Fruit fly (Drosophila melanogaster): ENCODE results near the gene CG5787.

The CG5787 gene

DNA sequence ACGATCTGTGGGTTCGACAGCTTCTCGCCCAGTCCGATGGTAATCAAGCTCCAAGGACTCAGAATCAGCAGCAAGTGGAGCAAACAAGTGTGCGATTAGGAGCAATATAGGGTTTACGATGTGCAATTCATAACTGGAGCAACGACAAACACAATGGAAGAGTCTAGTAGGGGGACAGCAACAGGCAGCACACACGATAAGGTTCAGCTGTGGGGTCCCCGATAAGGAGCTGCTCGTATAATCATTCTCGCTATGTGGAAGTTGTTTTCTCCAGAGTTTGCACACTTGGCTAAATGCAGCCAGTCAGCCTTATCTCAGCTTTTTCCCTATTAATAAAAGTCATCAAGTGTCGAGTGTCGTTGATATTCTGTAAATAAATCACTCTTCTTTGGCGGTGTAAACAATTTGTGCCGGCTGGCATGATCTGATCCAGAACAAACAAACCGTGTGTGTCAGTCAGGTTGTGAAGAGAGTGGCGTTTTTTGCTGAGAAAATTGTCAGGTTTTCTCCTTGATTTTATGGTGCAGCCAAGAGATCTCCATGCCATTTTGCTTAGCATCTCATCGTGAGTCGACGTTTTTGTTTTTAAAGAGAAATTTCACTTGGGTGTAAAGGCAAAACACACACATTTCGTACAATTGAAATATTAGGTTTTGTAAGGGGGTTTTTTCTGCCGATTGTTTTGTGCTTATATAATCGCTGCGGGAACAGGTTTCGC, 7.1 kb upstream of the CG5787 start (continued):
- TF ChIP-seq tgo (GFP tag; IDR thresholded peaks at IDR 0.05), result no peak
- TF ChIP-seq CG10654 (GFP tag; optimal IDR thresholded peaks at IDR 0.05), result no peak
- no peak for TF ChIP-seq CG6689 (GFP tag; IDR thresholded peaks at IDR 0.05)
- no peak for TF ChIP-seq lilli (GFP tag; optimal IDR thresholded peaks at IDR 0.05)
- no peak for TF ChIP-seq CG10366 (GFP tag; IDR thresholded peaks at IDR 0.05)
- TF ChIP-seq CG12391 (tag; optimal IDR thresholded peaks at IDR 0.05), result no peak
- TF ChIP-seq CG12236 (GFP tag; optimal IDR thresholded peaks at IDR 0.05), result no peak
- TF ChIP-seq vnd (GFP tag; IDR thresholded peaks at IDR 0.05; ENCODE audit: partially characterized antibody), result no peak
- TF ChIP-seq CG8944 (GFP tag; optimal IDR thresholded peaks at IDR 0.05), result no peak
- peak; percentile 23 for TF ChIP-seq nom (GFP tag; optimal IDR thresholded peaks at IDR 0.05)
- TF ChIP-seq Pdp1 (GFP tag; optimal IDR thresholded peaks at IDR 0.05), result peak in 1 of 2 experiments; percentile 89
- no peak for TF ChIP-seq jumu (GFP tag; optimal IDR thresholded peaks at IDR 0.05)
- TF ChIP-seq Ada2b (GFP tag; IDR thresholded peaks at IDR 0.05), result no peak
- TF ChIP-seq slbo (GFP tag; IDR thresholded peaks at IDR 0.05), result no peak
- TF ChIP-seq Sox100B (GFP tag; optimal IDR thresholded peaks at IDR 0.05), result no peak
- TF ChIP-seq CG1603 (tag; optimal IDR thresholded peaks at IDR 0.05), result no peak
- TF ChIP-seq Dbx (GFP tag; IDR thresholded peaks at IDR 0.05), result no peak
- TF ChIP-seq CG14441 (GFP tag; IDR thresholded peaks at IDR 0.05), result no peak
- TF ChIP-seq exex (tag; optimal IDR thresholded peaks at IDR 0.05), result peak; percentile 64
- TF ChIP-seq CG8290 (GFP tag; optimal IDR thresholded peaks at IDR 0.05), result no peak
- TF ChIP-seq CG8290 (tag; optimal IDR thresholded peaks at IDR 0.05), result peak in 1 of 2 experiments; percentile 22
- no peak for TF ChIP-seq trem (tag; optimal IDR thresholded peaks at IDR 0.05)
- TF ChIP-seq CG10274 (GFP tag; optimal IDR thresholded peaks at IDR 0.05), result no peak
- no peak for TF ChIP-seq ap (GFP tag; IDR thresholded peaks at IDR 0.05)
- no peak for TF ChIP-seq NC2β (GFP tag; optimal IDR thresholded peaks at IDR 0.05)
- TF ChIP-seq bsh (GFP tag; optimal IDR thresholded peaks at IDR 0.05), result peak in 1 of 2 experiments; percentile 18
- no peak for TF ChIP-seq Myb (GFP tag; optimal IDR thresholded peaks at IDR 0.05)
- no peak for TF ChIP-seq mld (GFP tag; IDR thresholded peaks at IDR 0.05; ENCODE audit: partially characterized antibody)
- TF ChIP-seq CG10209 (GFP tag; optimal IDR thresholded peaks at IDR 0.05), result no peak
- no peak for TF ChIP-seq CG9876 (GFP tag; optimal IDR thresholded peaks at IDR 0.05)
- TF ChIP-seq CG14710 (tag; optimal IDR thresholded peaks at IDR 0.05), result no peak
- no peak for TF ChIP-seq CG3065 (GFP tag; optimal IDR thresholded peaks at IDR 0.05)
- TF ChIP-seq sens-2 (GFP tag; IDR thresholded peaks at IDR 0.05), result no peak

DNA sequence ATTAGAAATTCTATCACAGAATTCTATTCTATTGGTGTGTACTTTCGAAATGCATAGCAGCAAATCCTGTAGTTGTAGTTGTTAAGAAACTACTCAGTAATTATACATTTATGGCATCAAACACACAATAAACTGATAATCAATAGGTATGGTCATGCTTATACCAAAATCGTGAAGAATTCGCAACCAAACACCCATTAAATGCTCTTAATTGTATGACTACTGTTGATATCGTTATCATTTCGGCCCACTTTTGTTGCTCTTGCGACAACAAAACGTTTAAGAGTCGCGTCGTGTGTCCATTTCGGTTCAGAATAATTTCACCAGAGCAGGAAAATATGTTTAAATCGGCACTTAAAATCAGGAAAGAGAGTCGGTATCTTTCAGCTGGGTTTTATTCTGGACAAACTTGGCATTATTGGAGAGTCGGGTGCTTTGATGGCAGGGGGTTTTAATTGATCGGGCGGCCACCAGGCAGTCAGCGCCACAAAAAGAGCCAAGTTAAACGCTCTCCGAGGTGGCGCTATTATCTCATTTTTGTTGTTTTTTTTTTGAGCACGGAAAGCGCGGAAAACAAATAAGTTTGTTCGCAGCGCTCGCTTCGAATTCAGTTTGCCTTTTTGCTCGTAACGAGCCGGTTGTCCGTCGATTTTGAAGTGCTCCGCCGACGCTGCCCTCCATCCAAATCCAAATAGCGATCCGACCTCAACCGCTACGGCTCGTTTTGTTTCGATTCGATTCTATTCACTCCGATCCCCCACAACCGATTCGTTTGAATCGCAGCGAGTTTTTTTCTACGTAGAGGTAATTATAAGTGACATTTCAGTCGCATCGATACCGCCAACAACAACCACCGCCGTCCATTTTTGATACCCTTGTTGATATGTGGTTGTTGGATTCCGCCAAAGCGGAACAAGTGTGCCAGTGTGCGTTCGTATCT, 6.0 kb upstream of the CG5787 start, which contains the start of gene MRP:
Gene MRP (plus strand): TSS at position 609 of the 940 bp plus-strand sequence.
- TF ChIP-seq HLHmδ (GFP tag; optimal IDR thresholded peaks at IDR 0.05) (no peak), Atf6 (GFP tag; IDR thresholded peaks at IDR 0.05) (peak; percentile 63), CG18476 (GFP tag; optimal IDR thresholded peaks at IDR 0.05) (no peak), Eip74EF (GFP tag; optimal IDR thresholded peaks at IDR 0.05) (no peak), CG15073 (GFP tag; optimal IDR thresholded peaks at IDR 0.05) (no peak), crc (GFP tag; optimal IDR thresholded peaks at IDR 0.05) (no peak), Hsf (GFP tag; optimal IDR thresholded peaks at IDR 0.05) (no peak), tll (GFP tag; optimal IDR thresholded peaks at IDR 0.05) (no peak), CG1024 (GFP tag; IDR thresholded peaks at IDR 0.05) (no peak), CG34422 (GFP tag; IDR thresholded peaks at IDR 0.05) (peak; percentile 72; the same call in 1 of the 3 replicates), CG17568 (GFP tag; optimal IDR thresholded peaks at IDR 0.05) (no peak), HLH54F (GFP tag; optimal IDR thresholded peaks at IDR 0.05) (no peak), CG15011 (GFP tag; optimal IDR thresholded peaks at IDR 0.05) (no peak), pum (GFP tag; optimal IDR thresholded peaks at IDR 0.05) (no peak), scrt (GFP tag; optimal IDR thresholded peaks at IDR 0.05) (no peak), CG12744 (GFP tag; optimal IDR thresholded peaks at IDR 0.05) (no peak), ssp (GFP tag; IDR thresholded peaks at IDR 0.05) (no peak)

Measured in whole organism, embryonic.